Worm (Caenorhabditis elegans): ENCODE results near the gene C31B8.9.

Gene C31B8.9

DNA sequence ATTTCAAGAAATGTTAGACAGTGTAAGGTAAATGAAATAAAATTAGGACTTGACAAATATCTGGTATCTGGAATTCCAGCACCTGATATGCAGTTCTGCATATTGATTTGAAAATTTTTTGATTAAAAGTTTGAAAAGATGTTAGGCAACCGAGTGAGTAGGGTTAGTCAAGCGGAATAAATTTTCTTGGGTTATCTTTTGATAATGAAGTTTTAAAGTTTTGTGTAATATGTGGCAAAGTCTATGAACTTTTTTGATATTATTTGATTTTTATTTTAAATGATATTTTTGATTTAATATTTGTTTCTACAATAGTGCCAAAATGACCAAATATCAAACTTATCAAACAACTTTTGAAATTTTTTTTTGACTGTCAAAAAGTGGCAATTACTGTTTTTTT is 43.3 kb downstream of the C31B8.9 start, which contains the start of gene srh-241:
Gene srh-241 (minus strand): TSS at position 101 of the 400 bp plus-strand sequence.
- TF ChIP-seq daf-12 (tag; optimal IDR thresholded peaks at IDR 0.05) (no peak), ceh-9 (tag; optimal IDR thresholded peaks at IDR 0.05) (no peak)

DNA sequence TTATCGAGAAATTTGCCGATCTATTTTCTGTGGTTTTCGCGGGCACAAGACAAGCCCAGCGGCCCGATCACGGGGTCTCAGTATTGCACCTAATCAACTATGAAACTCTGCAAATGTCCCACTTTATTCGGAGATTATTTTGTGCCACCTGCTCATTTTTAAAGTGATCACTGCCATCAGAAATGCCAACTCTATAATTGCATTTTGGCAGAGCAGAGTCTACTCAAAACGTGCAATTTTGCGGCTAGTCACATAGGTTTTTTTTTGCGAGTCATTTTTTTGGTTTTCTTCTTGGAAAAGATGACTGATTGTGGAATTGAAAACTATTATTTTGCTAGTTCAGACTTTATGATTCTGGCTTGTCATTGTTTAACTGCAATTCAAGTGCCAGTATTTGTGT is 47.9 kb downstream of the C31B8.9 start, which contains the start of gene srh-240:
Gene srh-240 (plus strand): TSS at position 301 of the 400 bp plus-strand sequence.
- no peak for TF ChIP-seq ceh-16 (tag; optimal IDR thresholded peaks at IDR 0.05)
- TF ChIP-seq nhr-67 (tag; optimal IDR thresholded peaks at IDR 0.05), result no peak
- no peak for TF ChIP-seq mml-1 (tag; optimal IDR thresholded peaks at IDR 0.05)
- TF ChIP-seq nhr-77 (tag; optimal IDR thresholded peaks at IDR 0.05), result no peak
- no peak for TF ChIP-seq nhr-23 (tag; optimal IDR thresholded peaks at IDR 0.05)
- no peak for TF ChIP-seq ZK546.5 (tag; optimal IDR thresholded peaks at IDR 0.05)
- TF ChIP-seq daf-12 (tag; optimal IDR thresholded peaks at IDR 0.05), result no peak
- no peak for TF ChIP-seq nhr-11 (tag; optimal IDR thresholded peaks at IDR 0.05)

DNA sequence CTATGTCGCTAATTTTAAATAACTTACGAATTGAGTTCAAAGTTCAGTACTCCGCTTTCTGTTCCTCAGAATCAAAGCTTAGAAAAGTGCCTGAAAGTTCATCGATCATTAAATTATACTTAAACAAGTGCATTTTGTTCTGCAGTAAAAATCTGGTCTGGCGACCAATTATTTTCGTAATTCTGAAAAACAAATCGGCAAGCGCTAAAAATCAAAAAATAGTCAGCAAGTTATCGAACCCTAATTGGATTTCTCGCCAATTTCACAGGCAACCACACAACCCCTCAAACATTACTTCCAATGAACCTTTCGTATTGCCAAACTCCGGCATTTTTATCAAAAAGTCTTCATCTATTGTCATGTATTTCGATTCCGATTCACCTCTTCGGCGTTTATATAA is 49.8 kb downstream of the C31B8.9 start, which contains the start of gene srh-272:
Gene srh-272 (plus strand): TSS at position 301 of the 400 bp plus-strand sequence.
- TF ChIP-seq lsy-12 (tag; optimal IDR thresholded peaks at IDR 0.05) (no peak), ztf-11 (tag; optimal IDR thresholded peaks at IDR 0.05) (no peak), fos-1 (tag; optimal IDR thresholded peaks at IDR 0.05) (no peak), lin-15B (tag; optimal IDR thresholded peaks at IDR 0.05) (no peak), ceh-82 (tag; optimal IDR thresholded peaks at IDR 0.05) (no peak), ceh-9 (tag; optimal IDR thresholded peaks at IDR 0.05) (no peak), elt-2 (tag; optimal IDR thresholded peaks at IDR 0.05) (no peak), R02D3.7 (tag; optimal IDR thresholded peaks at IDR 0.05) (no peak), ceh-28 (tag; optimal IDR thresholded peaks at IDR 0.05) (no peak), nhr-43 (tag; optimal IDR thresholded peaks at IDR 0.05; ENCODE audit: poor library complexity, severe bottlenecking) (no peak), nhr-12 (tag; optimal IDR thresholded peaks at IDR 0.05) (no peak), zag-1 (tag; optimal IDR thresholded peaks at IDR 0.05) (no peak), snpc-4 (tag; optimal IDR thresholded peaks at IDR 0.05) (no peak), nfya-1 (tag; optimal IDR thresholded peaks at IDR 0.05; ENCODE audit: insufficient read depth) (no peak), unc-39 (tag; optimal IDR thresholded peaks at IDR 0.05) (no peak)

DNA sequence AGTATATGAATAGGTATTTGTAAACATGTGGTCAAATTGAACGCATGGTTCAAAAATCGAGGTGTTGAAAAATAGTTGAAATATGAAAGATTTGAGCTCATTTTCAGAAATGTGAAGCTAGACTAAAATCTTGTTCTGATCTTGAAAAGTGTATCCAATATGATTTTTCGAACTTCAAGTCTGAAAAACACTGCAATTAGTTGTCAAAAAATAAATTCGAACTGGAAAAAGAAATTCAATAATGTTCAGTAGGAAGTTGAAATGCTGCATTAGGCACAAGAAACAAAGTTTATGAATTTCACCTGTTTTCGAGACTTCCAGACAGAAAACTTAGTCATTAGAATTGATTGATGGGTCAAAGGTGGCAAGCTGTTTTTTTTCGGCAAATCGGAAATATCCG is 51.3 kb downstream of the C31B8.9 start, which contains the start of gene srh-270:
Gene srh-270 (minus strand): TSS at position 101 of the 400 bp plus-strand sequence.
- TF ChIP-seq pha-4 (tag; optimal IDR thresholded peaks at IDR 0.05), result no peak
- no peak for TF ChIP-seq unc-39 (tag; optimal IDR thresholded peaks at IDR 0.05)

Measured in whole organism, L3 larva.